Worm (Caenorhabditis elegans) whole organism, late embryonic: ENCODE data around the gene C03C10.5.
A peak's percentile ranks its signal among the peaks of the same experiment; 100 is the strongest.

Source experiments
- C08G9.2 ChIP-seq: sonication (generic microtip); optimal IDR thresholded peaks from 2 replicates; lab custom pipeline; 2016; ENCODE audit warnings: mild to moderate bottlenecking, missing genetic modification characterization, moderate library complexity, missing compliant biosample characterization
- C38D4.7 ChIP-seq: fragments of 200-800 bp; sonication (Bioruptor generic); optimal IDR thresholded peaks from 2 replicates; lab custom pipeline; 2018; ENCODE audit warnings: mild to moderate bottlenecking, missing genetic modification characterization, moderate library complexity, missing compliant biosample characterization
- K09A11.1 ChIP-seq: sonication (generic microtip); optimal IDR thresholded peaks from 2 replicates; lab custom pipeline; 2017; ENCODE audit warnings: antibody characterized with exemption, mild to moderate bottlenecking, missing genetic modification characterization, missing compliant biosample characterization; ENCODE audit not compliant: insufficient read depth
- T23F11.4 ChIP-seq: fragments of 200-800 bp; sonication (Bioruptor generic); optimal IDR thresholded peaks from 2 replicates; lab custom pipeline; 2018; ENCODE audit warnings: mild to moderate bottlenecking, missing genetic modification characterization, missing compliant biosample characterization
- Y22D7AL.16 ChIP-seq: sonication (generic microtip); optimal IDR thresholded peaks from 2 replicates; lab custom pipeline; 2016; ENCODE audit warnings: missing genetic modification characterization, missing compliant biosample characterization
- ama-1 ChIP-seq: fragments of 150-350 bp; optimal IDR thresholded peaks from 2 replicates; lab custom pipeline; 2014
- ceh-24 ChIP-seq: sonication (generic microtip); optimal IDR thresholded peaks from 2 replicates; lab custom pipeline; 2016; ENCODE audit warnings: mild to moderate bottlenecking, missing genetic modification characterization, missing compliant biosample characterization
- ceh-31 ChIP-seq: sonication (generic microtip); optimal IDR thresholded peaks from 2 replicates; lab custom pipeline; 2016; ENCODE audit warnings: missing genetic modification characterization, missing compliant biosample characterization
- ceh-45 ChIP-seq: fragments of 200-800 bp; sonication (Bioruptor generic); IDR thresholded peaks from 2 replicates; pipeline ENCODE4 v1.3.6; 2022; ENCODE audit warnings: missing genetic modification reagents, missing genetic modification characterization, missing compliant biosample characterization
- ceh-48 ChIP-seq: sonication (generic microtip); optimal IDR thresholded peaks from 2 replicates; lab custom pipeline; 2016; ENCODE audit warnings: missing genetic modification characterization, inconsistent platforms, missing compliant biosample characterization
- che-1 ChIP-seq: sonication (generic microtip); optimal IDR thresholded peaks from 2 replicates; lab custom pipeline; 2016; ENCODE audit warnings: mild to moderate bottlenecking, missing genetic modification characterization, missing compliant biosample characterization
- dmd-4 ChIP-seq: sonication (generic microtip); optimal IDR thresholded peaks from 2 replicates; lab custom pipeline; 2016; ENCODE audit warnings: borderline replicate concordance, missing genetic modification characterization, missing compliant biosample characterization
- dve-1 ChIP-seq: sonication (generic microtip); optimal IDR thresholded peaks from 2 replicates; lab custom pipeline; 2017; ENCODE audit warnings: antibody characterized with exemption, mild to moderate bottlenecking, missing genetic modification characterization, missing compliant biosample characterization
- fkh-10 ChIP-seq: fragments of 150-350 bp; optimal IDR thresholded peaks from 2 replicates; lab custom pipeline; 2014; ENCODE audit warnings: missing biosample characterization, missing genetic modification reagents, missing genetic modification characterization
- fkh-6 ChIP-seq: sonication (generic microtip); optimal IDR thresholded peaks from 2 replicates; lab custom pipeline; 2016; ENCODE audit warnings: missing genetic modification characterization, missing compliant biosample characterization
- nfya-1 ChIP-seq: sonication (generic microtip); optimal IDR thresholded peaks from 2 replicates; lab custom pipeline; 2017; ENCODE audit warnings: missing genetic modification characterization, mild to moderate bottlenecking, missing compliant biosample characterization, antibody characterized with exemption, moderate library complexity
- nhr-232 ChIP-seq: sonication (generic microtip); optimal IDR thresholded peaks from 2 replicates; lab custom pipeline; 2016; ENCODE audit warnings: missing genetic modification characterization, missing compliant biosample characterization
- pag-3 ChIP-seq: sonication (generic microtip); optimal IDR thresholded peaks from 2 replicates; lab custom pipeline; 2016; ENCODE audit warnings: missing compliant biosample characterization, missing genetic modification characterization, borderline replicate concordance
- pha-4 ChIP-seq: fragments of 150-350 bp; optimal IDR thresholded peaks from 2 replicates; lab custom pipeline; 2018; ENCODE audit warnings: missing biosample characterization, missing genetic modification reagents, missing genetic modification characterization
- pqm-1 ChIP-seq: sonication (generic microtip); optimal IDR thresholded peaks from 2 replicates; lab custom pipeline; 2016; ENCODE audit warnings: missing genetic modification characterization, missing compliant biosample characterization
- ref-2 ChIP-seq: sonication (generic microtip); optimal IDR thresholded peaks from 2 replicates; lab custom pipeline; 2016; ENCODE audit warnings: missing genetic modification characterization, missing compliant biosample characterization
- sdc-2 ChIP-seq: sonication (generic microtip); optimal IDR thresholded peaks from 2 replicates; lab custom pipeline; 2016; ENCODE audit warnings: missing genotype, missing genetic modification characterization, missing compliant biosample characterization
- syd-9 ChIP-seq: sonication (generic microtip); optimal IDR thresholded peaks from 2 replicates; lab custom pipeline; 2016; ENCODE audit warnings: mild to moderate bottlenecking, missing genetic modification characterization, moderate library complexity, missing compliant biosample characterization
- tbx-7 ChIP-seq: sonication (generic microtip); optimal IDR thresholded peaks from 2 replicates; lab custom pipeline; 2016; ENCODE audit warnings: missing genotype, missing genetic modification characterization, missing compliant biosample characterization
- ttx-3 ChIP-seq: sonication (generic microtip); optimal IDR thresholded peaks from 2 replicates; lab custom pipeline; 2016; ENCODE audit warnings: missing genetic modification reagents, missing genetic modification characterization, missing compliant biosample characterization
- unc-42 ChIP-seq: sonication (generic microtip); optimal IDR thresholded peaks from 2 replicates; lab custom pipeline; 2016; ENCODE audit warnings: missing genotype, missing genetic modification characterization, missing compliant biosample characterization
- unc-55 ChIP-seq: sonication (generic microtip); optimal IDR thresholded peaks from 2 replicates; lab custom pipeline; 2017; ENCODE audit warnings: missing biosample characterization, missing genetic modification reagents, missing genetic modification characterization

The C03C10.5 gene

DNA sequence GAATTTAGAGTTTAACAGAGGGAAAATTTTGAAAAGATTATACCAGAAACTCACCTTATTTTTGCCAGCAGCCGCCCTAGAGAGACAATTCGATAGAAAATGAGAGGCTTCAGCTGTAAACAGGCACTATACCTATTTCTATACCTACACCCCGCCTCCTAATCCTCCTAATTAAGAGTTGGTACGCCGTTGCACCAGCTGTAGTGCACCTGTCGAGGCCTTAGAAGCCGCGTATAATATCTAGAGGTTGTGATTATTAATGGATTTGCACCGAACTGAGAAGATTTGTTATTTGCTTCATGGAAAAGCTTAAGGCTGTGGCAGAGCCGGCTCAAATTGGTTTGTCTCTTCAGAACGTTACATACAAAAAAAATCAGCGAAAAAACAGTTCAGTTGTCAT, at the start of gene C03C10.5:
C03C10.5 (minus strand) TSS at position 101 of the 400 bp plus-strand sequence.
- TF ChIP-seq unc-55 (GFP tag; lab: Kevin White, UChicago) (no peak), pag-3 (tag; lab: Kevin White, UChicago) (no peak), pqm-1 (tag; lab: Kevin White, UChicago) (no peak), T23F11.4 (no peak), dve-1 (tag; lab: Kevin White, UChicago) (no peak)

ce11 chrIII:4137180-4137579, 45.3 kb upstream of the C03C10.5 start:
- TF ChIP-seq nhr-232 (tag; lab: Kevin White, UChicago) (no peak), pqm-1 (tag; lab: Kevin White, UChicago) (no peak), unc-55 (GFP tag; lab: Kevin White, UChicago) (no peak), K09A11.1 (tag; lab: Kevin White, UChicago) (no peak), Y22D7AL.16 (no peak), ama-1 (lab: Kevin White, UChicago) (no peak)

DNA sequence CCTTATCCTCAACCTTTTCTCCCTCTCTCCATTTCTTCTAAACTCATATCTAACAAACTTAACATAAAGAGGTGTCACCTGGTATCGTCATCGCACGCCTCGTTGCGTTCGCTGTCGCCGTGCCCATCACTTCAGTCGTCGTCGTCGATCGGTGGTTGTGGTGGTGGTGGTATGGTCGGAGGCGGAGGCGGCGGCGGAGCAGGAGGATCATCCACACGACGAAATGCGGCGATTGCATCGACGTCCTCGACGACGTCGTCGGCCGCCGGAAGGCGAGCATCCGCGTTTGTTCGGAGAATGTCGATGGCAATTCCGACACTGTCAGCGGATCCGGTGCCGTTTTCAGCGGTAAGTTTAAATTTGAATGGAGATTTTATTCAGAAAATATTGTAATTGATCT, 42.1 kb upstream of the C03C10.5 start:
- TF ChIP-seq ceh-48 (tag; lab: Kevin White, UChicago) (no peak), dmd-4 (tag; lab: Kevin White, UChicago) (no peak), syd-9 (no peak)

DNA sequence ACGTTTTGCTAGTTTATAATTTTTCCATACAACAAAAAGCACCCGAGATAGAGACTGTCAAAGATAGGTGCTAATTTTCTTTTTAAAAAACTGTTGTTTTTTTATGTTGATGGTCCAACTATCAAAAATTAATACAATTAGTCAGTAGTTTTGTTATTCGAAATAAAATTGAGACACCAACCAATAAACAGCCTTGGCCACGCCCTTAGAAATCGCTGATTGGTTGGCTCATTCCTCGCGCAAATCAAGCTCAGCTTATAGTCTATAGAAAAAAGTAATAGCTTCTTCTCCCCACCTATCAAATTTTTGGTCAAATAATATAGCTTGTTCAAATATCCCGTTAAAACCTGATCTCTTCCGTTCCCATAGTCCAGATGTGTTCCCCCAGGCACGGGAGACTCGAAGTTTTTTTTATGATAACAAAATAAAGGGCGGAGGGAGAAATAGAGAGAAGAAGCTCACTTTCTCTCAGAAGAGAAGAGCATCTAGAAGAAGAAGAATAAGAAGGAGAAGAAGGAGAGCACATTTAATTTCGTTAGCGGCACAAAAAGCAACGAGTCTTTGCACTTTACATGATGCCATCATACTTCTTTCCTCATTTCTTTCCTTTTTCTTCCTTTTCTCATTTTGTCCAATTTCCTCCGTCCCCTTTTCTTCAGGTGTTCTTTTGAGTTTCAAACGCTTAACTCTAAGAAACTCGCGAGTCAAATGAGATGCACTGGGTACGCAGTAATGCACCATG, 40.1 kb upstream of the C03C10.5 start:
- TF ChIP-seq C38D4.7 (GFP tag; lab: Kevin White, UChicago) (no peak), ceh-31 (tag; lab: Kevin White, UChicago) (peak; percentile 2), ttx-3 (no peak), fkh-10 (no peak), unc-42 (tag; lab: Kevin White, UChicago) (peak; percentile 92), tbx-7 (tag; lab: Kevin White, UChicago) (no peak), ceh-45 (no peak), pha-4 (no peak), nfya-1 (tag; lab: Kevin White, UChicago) (peak; percentile 95)
- TF ChIP-seq, all 69 proteins: peak for 3

ce11 chrIII:4123900-4124299, 32.0 kb upstream of the C03C10.5 start:
- TF ChIP-seq ceh-48 (tag; lab: Kevin White, UChicago) (no peak), sdc-2 (tag; lab: Kevin White, UChicago) (no peak), C08G9.2 (tag; lab: Kevin White, UChicago) (no peak), ref-2 (tag; lab: Kevin White, UChicago) (no peak), fkh-6 (tag; lab: Kevin White, UChicago) (no peak), ttx-3 (no peak), che-1 (tag; lab: Kevin White, UChicago) (no peak)

DNA sequence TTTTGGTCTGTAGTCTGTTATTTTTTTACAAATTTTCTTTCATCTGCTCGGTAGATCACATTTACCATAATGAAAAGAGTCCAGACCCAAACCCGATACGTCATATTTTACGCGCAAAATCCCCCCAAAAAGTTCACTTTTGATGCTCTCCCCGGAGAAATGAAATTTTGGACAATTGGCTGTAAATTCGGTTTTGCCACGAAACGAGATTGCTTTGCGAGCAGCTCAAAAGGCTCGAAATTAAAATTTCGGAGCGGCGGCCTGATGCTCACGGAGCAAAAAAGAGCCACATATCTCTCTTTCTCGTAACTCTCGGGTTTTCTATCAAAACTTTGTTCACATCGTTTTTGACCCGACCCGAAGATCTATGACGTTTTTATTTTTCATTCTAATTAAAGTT, 31.4 kb upstream of the C03C10.5 start:
- TF ChIP-seq unc-42 (tag; lab: Kevin White, UChicago) (peak; percentile 72), ceh-24 (tag; lab: Kevin White, UChicago) (no peak)

DNA sequence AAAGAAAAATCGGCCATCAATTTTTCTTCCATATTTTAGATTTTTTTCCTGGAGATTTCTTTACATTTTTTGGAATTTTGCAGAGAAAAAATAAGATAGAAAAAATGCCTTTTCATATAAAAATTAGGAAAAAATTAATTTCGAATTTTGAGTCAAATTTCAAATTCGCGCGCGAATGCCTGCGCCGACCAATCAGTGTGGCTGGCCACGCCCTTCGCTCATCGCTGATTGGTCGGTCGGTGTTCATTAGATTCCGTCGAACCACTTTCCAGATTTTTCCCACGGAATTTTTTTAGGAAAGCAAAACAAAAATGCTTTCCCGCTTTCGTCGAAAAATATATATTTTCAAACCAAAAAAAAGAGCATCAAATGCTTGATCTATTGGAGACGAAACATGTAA, 28.5 kb upstream of the C03C10.5 start:
- TF ChIP-seq nfya-1 (tag; lab: Kevin White, UChicago) = peak; percentile 79
- TF ChIP-seq che-1 (tag; lab: Kevin White, UChicago) = no peak
